Worm (Caenorhabditis elegans) whole organism, dauer: ENCODE results near the gene C08F11.12.
"Not testable (repeated sequence)": the region's sequence is repeated elsewhere in the genome, so short reads cannot be mapped to it uniquely, and the experiment has no call there.

Source experiments
- unc-62 ChIP-seq: sonication (generic microtip); optimal IDR thresholded peaks from 2 replicates; lab custom pipeline; 2017; ENCODE audit warnings: missing biosample characterization, missing genetic modification reagents, missing genetic modification characterization

Gene C08F11.12

ce11 chrIV:13673504-13673903 is 22.2 kb upstream of the C08F11.12 start, which contains the start of gene oac-48:
oac-48 (plus strand) TSS chrIV:13673804.
- TF ChIP-seq unc-62 (GFP tag; lab: Kevin White, UChicago): no peak

- TF ChIP-seq unc-62 (GFP tag; lab: Kevin White, UChicago): no peak
Measured at ce11 chrIV:13666849-13667430, 15.6 kb upstream of the C08F11.12 start, which contains the start of gene fbxa-215. fbxa-215 (minus strand) TSS chrIV:13666909.

- no peak for TF ChIP-seq unc-62 (GFP tag; lab: Kevin White, UChicago)
Measured at ce11 chrIV:13665073-13665472, 13.8 kb upstream of the C08F11.12 start.

- TF ChIP-seq unc-62 (GFP tag; lab: Kevin White, UChicago): no peak
Measured at ce11 chrIV:13664090-13664489, 12.8 kb upstream of the C08F11.12 start, which contains the start of gene Y45F10C.4. Y45F10C.4 (minus strand) TSS chrIV:13664190.

- TF ChIP-seq unc-62 (GFP tag; lab: Kevin White, UChicago): not testable (repeated sequence)
Measured at ce11 chrIV:13662570-13662969, 11.3 kb upstream of the C08F11.12 start, which contains the start of gene Y45F10C.2. Y45F10C.2 (minus strand) TSS chrIV:13662670.

- not testable (repeated sequence) for TF ChIP-seq unc-62 (GFP tag; lab: Kevin White, UChicago)
Measured at ce11 chrIV:13659449-13659848, 8.1 kb upstream of the C08F11.12 start, which contains the start of gene Y45F10C.1. Y45F10C.1 (minus strand) TSS chrIV:13659549.

- not testable (repeated sequence) for TF ChIP-seq unc-62 (GFP tag; lab: Kevin White, UChicago)
Measured at ce11 chrIV:13652023-13652422, 712 bp upstream of the C08F11.12 start, which contains the start of gene Y45F10C.6. Y45F10C.6 (plus strand) TSS chrIV:13652323.

DNA sequence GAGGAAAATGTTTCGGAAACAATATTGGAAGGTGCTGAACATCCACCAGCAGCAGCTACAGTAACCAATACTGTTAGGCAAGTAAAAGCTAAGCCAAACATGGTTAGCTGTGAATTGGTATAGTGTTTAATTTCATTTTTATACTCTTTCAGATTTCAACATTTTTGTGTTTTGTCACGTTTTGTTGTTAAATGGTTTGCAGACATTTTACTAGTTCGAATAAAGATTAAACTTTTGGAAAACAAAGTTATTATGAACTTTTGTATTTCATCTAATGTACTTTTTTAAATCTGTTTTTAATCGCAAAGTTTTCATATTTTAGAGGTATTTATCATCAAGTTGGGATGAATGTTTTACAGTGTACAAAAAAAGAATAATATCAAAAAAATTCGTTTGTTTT is 1.1 kb downstream of the C08F11.12 start, which contains the start of gene C08F11.17:
Gene C08F11.17, minus strand, starts transcription at position 101 of the 400 bp plus-strand sequence.
- TF ChIP-seq unc-62 (GFP tag; lab: Kevin White, UChicago): no peak

ce11 chrIV:13649126-13649525 is 2.2 kb downstream of the C08F11.12 start, which contains the start of gene C08F11.10:
C08F11.10 (minus strand) TSS chrIV:13649226.
- no peak for TF ChIP-seq unc-62 (GFP tag; lab: Kevin White, UChicago)

DNA sequence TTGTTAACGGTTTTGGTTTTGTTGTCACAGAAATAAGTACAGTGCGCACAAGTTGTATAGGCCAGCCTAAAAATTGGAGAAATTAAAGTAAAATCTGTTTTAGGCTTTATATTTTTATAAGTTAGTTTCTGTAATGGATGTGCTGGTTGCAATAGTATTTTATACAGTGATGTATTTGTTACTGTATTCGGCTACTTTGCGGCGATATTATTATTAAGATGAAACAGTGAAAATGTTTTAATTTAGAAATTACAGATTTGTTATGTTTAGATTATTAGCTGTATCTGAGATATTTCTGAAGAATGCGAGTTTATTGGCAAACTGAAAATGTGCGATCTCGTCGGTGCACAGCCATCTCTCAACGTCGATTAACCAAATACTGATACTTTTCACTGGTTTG is 3.8 kb downstream of the C08F11.12 start, which contains the start of gene ule-4:
Gene ule-4, minus strand, starts transcription at position 101 of the 400 bp plus-strand sequence.
- no peak for TF ChIP-seq unc-62 (GFP tag; lab: Kevin White, UChicago)

DNA sequence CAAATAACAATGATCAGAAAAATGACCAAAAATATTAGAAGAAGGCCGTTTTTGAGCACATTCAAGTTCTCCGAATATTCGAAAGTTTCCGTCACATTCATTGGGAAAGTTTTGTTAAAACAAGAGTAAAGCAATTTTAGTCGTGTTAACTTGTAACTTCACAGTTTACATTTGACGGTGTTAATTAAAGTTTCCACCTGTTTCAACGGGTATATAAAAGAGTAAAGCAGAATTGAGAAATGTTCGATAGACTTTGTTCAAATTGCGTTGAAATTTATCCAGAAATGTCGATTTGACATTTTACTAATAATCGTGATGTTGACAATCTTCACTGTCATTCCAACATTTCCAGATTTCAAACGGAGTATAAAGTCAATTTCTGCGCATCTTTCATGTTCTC is 5.5 kb downstream of the C08F11.12 start, which contains the start of gene srz-29:
Gene srz-29, minus strand, starts transcription at position 101 of the 400 bp plus-strand sequence.
- no peak for TF ChIP-seq unc-62 (GFP tag; lab: Kevin White, UChicago)

- TF ChIP-seq unc-62 (GFP tag; lab: Kevin White, UChicago): no peak
Measured at ce11 chrIV:13639027-13639426, 12.3 kb downstream of the C08F11.12 start, which contains the start of gene ugt-22. ugt-22 (plus strand) TSS chrIV:13639260.

DNA sequence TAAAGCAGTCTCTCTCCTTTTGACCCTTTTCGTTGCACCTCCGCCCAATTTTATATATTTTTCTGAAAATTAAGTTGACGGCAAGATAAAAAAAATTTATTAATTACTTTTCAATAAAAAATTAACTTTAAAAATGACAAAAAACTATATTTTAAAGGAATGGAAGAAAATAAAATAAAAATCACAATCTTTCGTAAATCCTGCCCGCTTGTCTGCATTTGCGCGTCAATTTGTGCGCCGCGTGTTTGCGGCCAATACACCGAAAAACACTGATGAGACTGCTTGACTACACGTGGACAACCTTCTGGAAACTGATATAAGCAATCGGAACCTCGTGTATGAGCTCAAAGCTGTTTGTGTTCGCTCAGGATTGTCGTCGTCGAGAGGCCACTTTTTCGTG is 14.3 kb downstream of the C08F11.12 start, which contains the start of gene C08F11.7:
Gene C08F11.7, plus strand, starts transcription at position 301 of the 400 bp plus-strand sequence.
- no peak for TF ChIP-seq unc-62 (GFP tag; lab: Kevin White, UChicago)

- TF ChIP-seq unc-62 (GFP tag; lab: Kevin White, UChicago): no peak
Measured at ce11 chrIV:13633165-13633564, 18.1 kb downstream of the C08F11.12 start, which contains the start of gene fbxa-98. fbxa-98 (plus strand) TSS chrIV:13633407.

DNA sequence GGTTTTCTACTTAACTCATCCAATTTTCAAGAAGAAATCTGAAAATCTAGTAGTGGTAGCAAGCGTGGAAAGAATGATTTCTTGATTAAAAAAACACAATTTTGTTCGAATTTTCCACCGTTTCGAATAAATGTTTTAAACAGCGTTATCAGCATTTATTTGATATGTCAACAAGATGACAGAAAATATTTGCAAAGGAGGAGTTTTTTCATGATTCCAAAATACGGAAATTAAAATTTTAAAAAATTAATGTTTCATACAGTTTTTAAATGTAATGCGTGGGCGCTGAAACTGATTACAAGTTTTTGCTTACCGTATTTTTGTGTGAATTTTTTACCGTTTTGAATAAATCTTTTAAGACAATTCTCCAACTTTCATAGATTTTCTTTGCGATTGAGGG is 18.7 kb downstream of the C08F11.12 start:
- TF ChIP-seq unc-62 (GFP tag; lab: Kevin White, UChicago): no peak

- TF ChIP-seq unc-62 (GFP tag; lab: Kevin White, UChicago): no peak
Measured at ce11 chrIV:13626469-13626868, 24.8 kb downstream of the C08F11.12 start, which contains the start of gene sru-21. sru-21 (plus strand) TSS chrIV:13626769.
